Worm (Caenorhabditis elegans): ENCODE measurements around the gene col-162.
A peak's percentile ranks its signal among the peaks of the same experiment; 100 is the strongest.

ce11 chrV:13393333-13393803 is 48.4 kb upstream of the col-162 start:
- TF ChIP-seq ceh-31 (tag; optimal IDR thresholded peaks at IDR 0.05) (peak; percentile 37), sox-4 (tag; optimal IDR thresholded peaks at IDR 0.05) (peak; percentile 51), T23F11.4 (GFP tag; optimal IDR thresholded peaks at IDR 0.05) (no peak), dve-1 (tag; optimal IDR thresholded peaks at IDR 0.05) (no peak), elt-2 (tag; optimal IDR thresholded peaks at IDR 0.05) (no peak), fkh-10 (GFP tag; optimal IDR thresholded peaks at IDR 0.05) (no peak)
